Worm (Caenorhabditis elegans) whole organism, L4 larva: ENCODE data around the gene C34E10.12.

Experiments
- D1046.2 ChIP-seq: fragments of 200-800 bp; sonication (Bioruptor generic); IDR thresholded peaks from 2 replicates; pipeline ENCODE4 v1.3.6; 2022; ENCODE audit warnings: missing genetic modification characterization, missing compliant biosample characterization
- Y48G9A.11 ChIP-seq: fragments of 200-800 bp; sonication (Bioruptor generic); IDR thresholded peaks from 2 replicates; pipeline ENCODE4 v1.3.6; 2022; ENCODE audit warnings: missing genetic modification reagents, missing genetic modification characterization, missing compliant biosample characterization
- aha-1 ChIP-seq: fragments of 150-350 bp; peaks from one replicate; lab custom pipeline; 2014; ENCODE audit warnings: missing biosample characterization, missing genetic modification characterization
- attf-4 ChIP-seq: sonication (generic microtip); optimal IDR thresholded peaks from 3 replicates; lab custom pipeline; 2017; ENCODE audit warnings: missing biosample characterization, missing genetic modification characterization
- ceh-62 ChIP-seq: sonication (generic microtip); optimal IDR thresholded peaks from 2 replicates; lab custom pipeline; 2017; ENCODE audit warnings: missing biosample characterization, missing genetic modification characterization
- daf-16 ChIP-seq, 3 experiments: sonication (generic microtip); optimal IDR thresholded peaks; 2 replicates each; lab custom pipeline; 2016 to 2017; ENCODE audit warnings: missing genetic modification characterization in 3 of 3, missing genetic modification reagents in 3 of 3, mild to moderate bottlenecking in 2 of 3, missing compliant biosample characterization in 2 of 3, missing biosample characterization in 1 of 3, moderate library complexity in 1 of 3
- dmd-6 ChIP-seq: fragments of 200-800 bp; sonication (Bioruptor generic); IDR thresholded peaks from 2 replicates; pipeline ENCODE4 v1.3.6; 2022; ENCODE audit warnings: missing genetic modification reagents, missing genetic modification characterization, missing compliant biosample characterization
- dpl-1 ChIP-seq: fragments of 150-350 bp; optimal IDR thresholded peaks from 2 replicates; lab custom pipeline; 2014; ENCODE audit warnings: missing biosample characterization, missing genetic modification reagents, missing genetic modification characterization
- dve-1 ChIP-seq: sonication (generic microtip); optimal IDR thresholded peaks from 2 replicates; lab custom pipeline; 2017; ENCODE audit warnings: antibody characterized with exemption, mild to moderate bottlenecking, missing genetic modification characterization, missing compliant biosample characterization; ENCODE audit not compliant: insufficient read depth
- fos-1 ChIP-seq: fragments of 150-350 bp; optimal IDR thresholded peaks from 2 replicates; lab custom pipeline; 2014; ENCODE audit warnings: missing biosample characterization, missing genetic modification characterization
- hlh-11 ChIP-seq: fragments of 200-800 bp; sonication (Bioruptor generic); optimal IDR thresholded peaks from 2 replicates; lab custom pipeline; 2018; ENCODE audit warnings: mild to moderate bottlenecking, missing genetic modification characterization, missing compliant biosample characterization
- hlh-30 ChIP-seq: sonication (generic microtip); optimal IDR thresholded peaks from 2 replicates; lab custom pipeline; 2017; ENCODE audit warnings: antibody characterized with exemption, mild to moderate bottlenecking, missing genetic modification characterization, missing compliant biosample characterization; ENCODE audit not compliant: insufficient read depth
- lin-1 ChIP-seq: fragments of 200-800 bp; sonication (Bioruptor generic); IDR thresholded peaks from 2 replicates; pipeline ENCODE4 v1.3.6; 2022; ENCODE audit warnings: missing genetic modification reagents, missing genetic modification characterization, missing compliant biosample characterization
- lin-38 ChIP-seq: fragments of 200-800 bp; sonication (Bioruptor generic); IDR thresholded peaks from 2 replicates; pipeline ENCODE4 v1.3.6; 2022; ENCODE audit warnings: missing genetic modification reagents, missing genetic modification characterization, missing compliant biosample characterization
- lsy-2 ChIP-seq, 2 experiments: fragments of 150-350 bp in 1 of 2; sonication (generic microtip) in 1 of 2; optimal IDR thresholded peaks; 2 replicates each; lab custom pipeline; 2014 to 2017; ENCODE audit warnings: missing biosample characterization in 2 of 2, missing genetic modification characterization in 2 of 2
- mdl-1 ChIP-seq, 2 experiments: fragments of 150-350 bp in 1 of 2; sonication (generic microtip) in 1 of 2; optimal IDR thresholded peaks; 2 replicates each; lab custom pipeline; 2014 to 2017; ENCODE audit warnings: missing biosample characterization in 2 of 2, missing genetic modification characterization in 2 of 2
- mxl-3 ChIP-seq: fragments of 200-800 bp; sonication (Bioruptor generic); optimal IDR thresholded peaks from 2 replicates; lab custom pipeline; 2018; ENCODE audit warnings: mild to moderate bottlenecking, missing genetic modification characterization, missing compliant biosample characterization
- nhr-11 ChIP-seq: fragments of 150-350 bp; optimal IDR thresholded peaks from 2 replicates; lab custom pipeline; 2014; ENCODE audit warnings: missing biosample characterization, missing genetic modification characterization
- nhr-25 ChIP-seq: sonication (generic microtip); optimal IDR thresholded peaks from 2 replicates; lab custom pipeline; 2017; ENCODE audit warnings: missing genetic modification characterization, mild to moderate bottlenecking, missing compliant biosample characterization, antibody characterized with exemption, moderate library complexity, borderline replicate concordance; ENCODE audit not compliant: insufficient read depth
- nhr-28 ChIP-seq: fragments of 150-350 bp; optimal IDR thresholded peaks from 2 replicates; lab custom pipeline; 2014; ENCODE audit warnings: missing biosample characterization, missing genetic modification characterization
- nhr-42 ChIP-seq: fragments of 200-800 bp; sonication (Bioruptor generic); IDR thresholded peaks from 2 replicates; pipeline ENCODE4 v1.3.6; 2022; ENCODE audit warnings: missing genetic modification characterization, missing compliant biosample characterization
- nhr-48 ChIP-seq: sonication (generic microtip); optimal IDR thresholded peaks from 2 replicates; lab custom pipeline; 2016; ENCODE audit warnings: mild to moderate bottlenecking, missing genetic modification characterization, missing compliant biosample characterization
- nhr-77 ChIP-seq: fragments of 150-350 bp; optimal IDR thresholded peaks from 2 replicates; lab custom pipeline; 2014; ENCODE audit warnings: missing biosample characterization, missing genetic modification characterization
- pha-4 ChIP-seq, 2 experiments: fragments of 150-350 bp in 1 of 2; fragments of 200-800 bp in 1 of 2; sonication (Bioruptor generic) in 1 of 2; IDR thresholded peaks in 1 of 2; optimal IDR thresholded peaks in 1 of 2; 2 replicates each; pipeline versions ENCODE4 v1.3.6 to Lab custom; 2014 to 2022; ENCODE audit warnings: missing genetic modification characterization in 2 of 2, missing genetic modification reagents in 2 of 2, missing biosample characterization in 1 of 2, missing compliant biosample characterization in 1 of 2
- pqm-1 ChIP-seq: sonication (generic microtip); optimal IDR thresholded peaks from 2 replicates; lab custom pipeline; 2017; ENCODE audit warnings: missing biosample characterization, missing genetic modification characterization
- set-16 ChIP-seq: fragments of 200-800 bp; sonication (Bioruptor generic); IDR thresholded peaks from 2 replicates; pipeline ENCODE4 v1.3.6; 2022; ENCODE audit warnings: missing genetic modification reagents, missing genetic modification characterization, missing compliant biosample characterization
- skn-1 ChIP-seq: fragments of 150-350 bp; optimal IDR thresholded peaks from 2 replicates; lab custom pipeline; 2014; ENCODE audit warnings: missing biosample characterization, missing genetic modification characterization
- spr-1 ChIP-seq: sonication (generic microtip); optimal IDR thresholded peaks from 2 replicates; lab custom pipeline; 2016; ENCODE audit warnings: mild to moderate bottlenecking, missing genetic modification characterization, missing compliant biosample characterization
- tag-97 ChIP-seq: fragments of 200-800 bp; sonication (Bioruptor generic); IDR thresholded peaks from 2 replicates; pipeline ENCODE4 v1.3.6; 2022; ENCODE audit warnings: missing genetic modification characterization, missing compliant biosample characterization
- unc-39 ChIP-seq: sonication (generic microtip); optimal IDR thresholded peaks from 2 replicates; lab custom pipeline; 2017; ENCODE audit warnings: missing biosample characterization, missing genetic modification characterization
- unc-62 ChIP-seq, 3 experiments: fragments of 150-350 bp in 1 of 3; sonication (generic microtip); optimal IDR thresholded peaks in 2 of 3; peaks in 1 of 3; 1 replicate in 1 of 3; 2 replicates in 2 of 3; lab custom pipeline; 2014 to 2017; ENCODE audit warnings: missing biosample characterization in 3 of 3, missing genetic modification characterization in 3 of 3, missing genetic modification reagents in 3 of 3, missing genotype in 1 of 3
- zag-1 ChIP-seq: fragments of 150-350 bp; optimal IDR thresholded peaks from 2 replicates; lab custom pipeline; 2014; ENCODE audit warnings: missing biosample characterization, missing genetic modification characterization
- zip-2 ChIP-seq: fragments of 150-350 bp; optimal IDR thresholded peaks from 2 replicates; lab custom pipeline; 2014; ENCODE audit warnings: missing biosample characterization, missing genetic modification characterization
- ztf-11 ChIP-seq: fragments of 150-350 bp; optimal IDR thresholded peaks from 2 replicates; lab custom pipeline; 2014; ENCODE audit warnings: missing biosample characterization, missing genetic modification characterization
- ztf-7 ChIP-seq: fragments of 150-350 bp; optimal IDR thresholded peaks from 2 replicates; lab custom pipeline; 2014; ENCODE audit warnings: missing biosample characterization, missing genetic modification characterization

The C34E10.12 gene

DNA sequence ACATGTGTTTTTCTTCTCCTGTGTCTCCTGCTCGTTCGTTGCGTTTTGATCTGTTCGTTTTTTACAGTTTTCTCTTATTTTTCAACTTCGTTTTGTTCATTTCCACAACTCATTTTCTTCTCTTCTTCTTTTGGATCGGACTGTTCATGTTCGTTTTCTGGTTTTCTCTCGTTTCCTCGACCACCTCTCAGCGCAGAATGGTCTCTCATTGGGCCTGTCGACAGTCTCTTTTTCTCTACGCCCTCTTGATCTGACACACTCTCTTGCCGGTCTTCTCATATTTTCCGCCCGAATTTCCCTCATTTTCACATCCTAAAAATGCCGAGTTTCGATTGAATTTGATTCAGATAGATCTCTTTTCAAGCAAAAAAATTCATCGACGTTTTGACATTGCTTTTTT lies 46.0 kb downstream of the C34E10.12 start:
- no peak for TF ChIP-seq daf-16 (GFP tag; optimal IDR thresholded peaks at IDR 0.05; lab: Kevin White, UChicago)
- TF ChIP-seq daf-16 (tag; optimal IDR thresholded peaks at IDR 0.05; lab: Kevin White, UChicago) = no peak
- TF ChIP-seq nhr-28 (tag; lab: Kevin White, UChicago) = peak; percentile 4
- no peak for TF ChIP-seq unc-39 (tag; lab: Kevin White, UChicago)
- TF ChIP-seq nhr-25 (tag; lab: Kevin White, UChicago) = no peak
- TF ChIP-seq nhr-11 (tag; lab: Kevin White, UChicago) = no peak
- TF ChIP-seq pqm-1 (tag; lab: Kevin White, UChicago) = no peak
- no peak for TF ChIP-seq ceh-62 (tag; lab: Kevin White, UChicago)
- TF ChIP-seq D1046.2 (GFP tag; lab: Robert Waterston, UW) = no peak
- TF ChIP-seq aha-1 = peak; percentile 5
- TF ChIP-seq ztf-11 (tag; lab: Kevin White, UChicago) = no peak
- TF ChIP-seq nhr-77 (tag; lab: Kevin White, UChicago) = no peak
- TF ChIP-seq tag-97 = no peak
- no peak for TF ChIP-seq lin-1 (GFP tag; lab: Robert Waterston, UW)
- no peak for TF ChIP-seq skn-1 (tag; lab: Kevin White, UChicago)
- no peak for TF ChIP-seq zip-2 (tag; lab: Kevin White, UChicago)
- no peak for TF ChIP-seq ztf-7

DNA sequence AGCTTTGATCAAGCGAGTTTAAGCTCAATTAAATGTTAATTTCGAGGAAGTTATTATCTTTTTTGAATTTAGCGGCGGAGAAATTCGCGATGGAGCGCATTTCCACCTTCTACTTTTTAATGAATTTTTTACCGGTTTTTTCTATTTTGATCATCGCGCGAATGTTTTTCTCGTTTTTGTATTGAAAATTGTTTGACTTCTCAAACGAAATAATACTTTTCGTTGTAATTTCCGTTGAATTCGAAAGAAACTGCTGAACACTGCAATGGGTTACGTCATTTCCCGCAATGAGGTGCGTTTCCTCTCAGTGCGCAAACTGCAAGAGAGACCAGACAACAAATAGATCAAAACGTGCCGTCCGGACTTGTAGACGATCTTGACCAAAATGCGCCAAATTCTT lies 46.5 kb downstream of the C34E10.12 start:
- TF ChIP-seq hlh-11 (tag; lab: Kevin White, UChicago) (peak; percentile 19), mdl-1 (tag; optimal IDR thresholded peaks at IDR 0.05; lab: Kevin White, UChicago) (peak in 1 of 2 experiments; percentile 38), mxl-3 (GFP tag; lab: Kevin White, UChicago) (peak; percentile 18), set-16 (GFP tag; lab: Robert Waterston, UW) (no peak), fos-1 (tag; lab: Kevin White, UChicago) (no peak), ztf-11 (tag; lab: Kevin White, UChicago) (no peak), pha-4 (GFP tag; IDR thresholded peaks at IDR 0.05; lab: Robert Waterston, UW) (no peak), pha-4 (tag; optimal IDR thresholded peaks at IDR 0.05; lab: Kevin White, UChicago) (no peak), lin-38 (GFP tag; lab: Robert Waterston, UW) (peak; percentile 72), zag-1 (tag; lab: Kevin White, UChicago) (no peak), dpl-1 (GFP tag; lab: Kevin White, UChicago) (peak; percentile 1), hlh-30 (peak; percentile 10), spr-1 (tag; lab: Kevin White, UChicago) (no peak)

DNA sequence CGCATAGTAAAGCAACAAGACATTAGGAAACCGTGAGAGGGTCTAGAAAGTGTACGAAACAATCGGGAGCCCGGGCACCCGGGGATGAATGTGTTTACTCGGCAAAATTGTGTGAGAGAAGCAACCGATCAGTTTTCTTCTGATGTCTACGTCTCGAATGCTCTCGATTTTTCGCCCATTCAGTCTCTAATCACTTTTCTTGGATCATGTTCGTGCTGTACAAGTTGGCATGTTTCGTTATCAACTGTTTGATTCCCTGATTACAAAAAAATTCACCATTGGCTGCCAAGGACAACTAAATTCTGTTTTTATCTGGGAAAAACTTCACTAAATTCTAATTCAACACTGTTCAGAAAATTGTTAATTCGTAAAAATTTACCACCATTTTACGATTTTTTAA lies 47.1 kb downstream of the C34E10.12 start:
- TF ChIP-seq unc-62 (GFP tag; optimal IDR thresholded peaks at IDR 0.05 in 1 of 2; lab: Kevin White, UChicago) (peak in 1 of 2 experiments; percentile 76), unc-62 (tag; optimal IDR thresholded peaks at IDR 0.05; lab: Kevin White, UChicago) (no peak), aha-1 (peak; percentile 22), pqm-1 (tag; lab: Kevin White, UChicago) (peak; percentile 9), lin-38 (GFP tag; lab: Robert Waterston, UW) (no peak), attf-4 (tag; lab: Kevin White, UChicago) (no peak), hlh-11 (tag; lab: Kevin White, UChicago) (peak; percentile 34), nhr-28 (tag; lab: Kevin White, UChicago) (peak; percentile 31), daf-16 (GFP tag; optimal IDR thresholded peaks at IDR 0.05; lab: Kevin White, UChicago) (no peak), daf-16 (tag; optimal IDR thresholded peaks at IDR 0.05; lab: Kevin White, UChicago) (peak; percentile 51), nhr-42 (no peak), dve-1 (tag; lab: Kevin White, UChicago) (peak; percentile 20), nhr-48 (tag; lab: Kevin White, UChicago) (no peak), Y48G9A.11 (GFP tag; lab: Robert Waterston, UW) (no peak), dmd-6 (GFP tag; lab: Robert Waterston, UW) (peak; percentile 46)
- TF ChIP-seq, all 104 proteins: peak for 8

DNA sequence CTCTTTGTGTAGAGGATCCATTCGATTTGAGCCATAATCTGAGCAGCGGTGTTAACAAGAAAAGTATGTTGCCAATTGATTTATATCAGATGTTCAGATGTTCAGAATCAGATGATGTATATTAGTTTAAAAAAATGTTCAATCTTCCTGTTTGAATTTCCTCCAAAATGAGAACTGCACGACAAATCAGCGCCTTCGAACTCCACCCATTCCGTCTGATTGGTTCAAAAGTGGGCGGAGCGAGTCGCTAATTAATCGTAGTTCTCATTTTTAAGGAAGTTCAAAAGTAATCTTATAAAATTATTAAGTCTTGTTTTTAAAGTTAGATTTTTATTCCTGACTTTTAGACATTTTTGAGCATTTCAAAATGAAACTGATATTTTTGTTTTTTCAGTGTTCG lies 48.5 kb downstream of the C34E10.12 start:
- TF ChIP-seq lsy-2 (tag; optimal IDR thresholded peaks at IDR 0.05; lab: Kevin White, UChicago) (no peak), unc-62 (GFP tag; optimal IDR thresholded peaks at IDR 0.05 in 1 of 2; lab: Kevin White, UChicago) (peak in 1 of 2 experiments; percentile 73), unc-62 (tag; optimal IDR thresholded peaks at IDR 0.05; lab: Kevin White, UChicago) (no peak)
